Fruit fly (Drosophila melanogaster) whole organism, embryonic: ENCODE data around the gene CG31717.

Experiments used
- ATbp ChIP-seq: fragments of 200-800 bp; sonication (Bioruptor generic); optimal IDR thresholded peaks from 2 replicates; lab custom pipeline; 2017; ENCODE audit warnings: missing biosample characterization, mild to moderate bottlenecking, missing genetic modification characterization, missing genetic modification reagents
- Aef1 ChIP-seq: fragments of 200-800 bp; sonication (Bioruptor generic); IDR thresholded peaks from 3 replicates; pipeline ENCODE4 v1.3.6; 2022; ENCODE audit warnings: missing biosample characterization, missing genetic modification characterization
- Antp ChIP-seq: fragments of 200-800 bp; sonication (Bioruptor generic); optimal IDR thresholded peaks from 3 replicates; lab custom pipeline; 2016; ENCODE audit warnings: missing biosample characterization, missing genetic modification characterization
- CG12236 ChIP-seq: fragments of 200-800 bp; sonication (Bioruptor generic); optimal IDR thresholded peaks from 2 replicates; lab custom pipeline; 2016; ENCODE audit warnings: missing biosample characterization, missing genetic modification characterization
- CG12744 ChIP-seq: fragments of 200-800 bp; sonication (Bioruptor generic); optimal IDR thresholded peaks from 2 replicates; lab custom pipeline; 2016; ENCODE audit warnings: missing biosample characterization, missing genetic modification characterization
- CG14965 ChIP-seq: fragments of 200-800 bp; sonication (Bioruptor generic); optimal IDR thresholded peaks from 2 replicates; lab custom pipeline; 2016; ENCODE audit warnings: missing biosample characterization, missing genetic modification characterization, borderline replicate concordance
- CG1602 ChIP-seq: fragments of 200-800 bp; sonication (Bioruptor generic); optimal IDR thresholded peaks from 3 replicates; lab custom pipeline; 2016; ENCODE audit warnings: missing biosample characterization, missing genetic modification characterization
- CG18262 ChIP-seq: fragments of 200-800 bp; optimal IDR thresholded peaks from 3 replicates; lab custom pipeline; 2019; ENCODE audit warnings: missing biosample characterization, mild to moderate bottlenecking, missing genetic modification characterization, moderate library complexity
- CG18764 ChIP-seq: fragments of 200-800 bp; sonication (Bioruptor generic); optimal IDR thresholded peaks from 3 replicates; lab custom pipeline; 2016; ENCODE audit warnings: missing biosample characterization, missing genetic modification characterization
- CG30020 ChIP-seq: fragments of 200-800 bp; optimal IDR thresholded peaks from 2 replicates; lab custom pipeline; 2019; ENCODE audit warnings: missing biosample characterization, mild to moderate bottlenecking, missing genetic modification characterization, moderate library complexity
- CG3065 ChIP-seq: fragments of 200-800 bp; sonication (Bioruptor generic); optimal IDR thresholded peaks from 2 replicates; lab custom pipeline; 2016; ENCODE audit warnings: missing biosample characterization, missing genetic modification characterization
- CG31224 ChIP-seq: fragments of 200-800 bp; sonication (Bioruptor generic); IDR thresholded peaks from 2 replicates; pipeline ENCODE4 v1.3.6; 2022; ENCODE audit warnings: missing biosample characterization, missing genetic modification characterization
- CG4404 ChIP-seq: fragments of 200-800 bp; sonication (Bioruptor generic); IDR thresholded peaks from 2 replicates; pipeline ENCODE4 v1.3.6; 2022; ENCODE audit warnings: missing biosample characterization, missing genetic modification characterization
- CG4730 ChIP-seq: fragments of 200-800 bp; sonication (Bioruptor generic); IDR thresholded peaks from 2 replicates; pipeline ENCODE4 v1.3.6; 2022; ENCODE audit warnings: missing biosample characterization, missing genetic modification characterization
- CG4854 ChIP-seq: fragments of 200-800 bp; sonication (Bioruptor generic); optimal IDR thresholded peaks from 2 replicates; lab custom pipeline; 2016; ENCODE audit warnings: missing biosample characterization, missing genetic modification characterization, inconsistent platforms
- CG5245 ChIP-seq: fragments of 200-800 bp; sonication (Bioruptor generic); optimal IDR thresholded peaks from 3 replicates; lab custom pipeline; 2016; ENCODE audit warnings: missing biosample characterization, missing genetic modification characterization
- CG5953 ChIP-seq: fragments of 200-800 bp; sonication (Bioruptor generic); IDR thresholded peaks from 2 replicates; pipeline ENCODE4 v1.3.6; 2022; ENCODE audit warnings: missing biosample characterization, missing genetic modification characterization
- CG6689 ChIP-seq: fragments of 200-800 bp; sonication (Bioruptor generic); IDR thresholded peaks from 2 replicates; pipeline ENCODE4 v1.3.6; 2022; ENCODE audit warnings: missing biosample characterization, missing genetic modification characterization
- CG8359 ChIP-seq: fragments of 200-800 bp; sonication (Bioruptor generic); optimal IDR thresholded peaks from 2 replicates; lab custom pipeline; 2017; ENCODE audit warnings: missing biosample characterization, mild to moderate bottlenecking, missing genetic modification characterization, borderline replicate concordance
- CG8944 ChIP-seq: fragments of 200-800 bp; sonication (Bioruptor generic); optimal IDR thresholded peaks from 3 replicates; lab custom pipeline; 2016; ENCODE audit warnings: missing biosample characterization, missing genetic modification characterization
- CG9817 ChIP-seq: fragments of 200-800 bp; sonication (Bioruptor generic); optimal IDR thresholded peaks from 2 replicates; lab custom pipeline; 2018; ENCODE audit warnings: missing biosample characterization, mild to moderate bottlenecking, missing genetic modification characterization, moderate library complexity
- CoRest ChIP-seq: fragments of 200-800 bp; sonication (Bioruptor generic); optimal IDR thresholded peaks from 3 replicates; lab custom pipeline; 2018; ENCODE audit warnings: missing biosample characterization, mild to moderate bottlenecking, missing genetic modification characterization, moderate library complexity
- Dbx ChIP-seq: fragments of 200-800 bp; sonication (Bioruptor generic); IDR thresholded peaks from 3 replicates; pipeline ENCODE4 v1.3.6; 2022; ENCODE audit warnings: missing biosample characterization, missing genetic modification characterization
- Dip2 ChIP-seq: fragments of 200-800 bp; sonication (Bioruptor generic); IDR thresholded peaks from 2 replicates; pipeline ENCODE4 v1.3.6; 2022; ENCODE audit warnings: missing biosample characterization, missing genetic modification characterization
- Dll ChIP-seq: fragments of 200-800 bp; sonication (Bioruptor generic); IDR thresholded peaks from 4 replicates; pipeline ENCODE4 v1.3.6; 2022; ENCODE audit warnings: missing biosample characterization, missing genetic modification characterization; ENCODE audit not compliant: partially characterized antibody
- Doc2 ChIP-seq: fragments of 200-800 bp; sonication (Bioruptor generic); IDR thresholded peaks from 2 replicates; pipeline ENCODE4 v1.3.6; 2022; ENCODE audit warnings: missing biosample characterization, missing genetic modification characterization
- Dp ChIP-seq: fragments of 200-800 bp; sonication (Bioruptor generic); optimal IDR thresholded peaks from 2 replicates; lab custom pipeline; 2018; ENCODE audit warnings: missing biosample characterization, mild to moderate bottlenecking, missing genetic modification characterization, moderate library complexity
- ERR ChIP-seq: fragments of 200-800 bp; sonication (Bioruptor generic); optimal IDR thresholded peaks from 2 replicates; lab custom pipeline; 2016; ENCODE audit warnings: missing biosample characterization, missing genetic modification characterization
- Eip74EF ChIP-seq, 2 experiments: fragments of 200-800 bp in 1 of 2; fragments of >200 bp in 1 of 2; sonication (Bioruptor generic) in 1 of 2; optimal IDR thresholded peaks; 2 replicates each; lab custom pipeline; 2017 to 2019; ENCODE audit warnings: missing biosample characterization in 2 of 2, missing genetic modification characterization in 2 of 2, mild to moderate bottlenecking in 1 of 2, moderate library complexity in 1 of 2
- Hsf ChIP-seq: fragments of 200-800 bp; sonication (Bioruptor generic); optimal IDR thresholded peaks from 3 replicates; lab custom pipeline; 2016; ENCODE audit warnings: missing biosample characterization, missing genetic modification characterization
- MESR4 ChIP-seq: fragments of 200-800 bp; sonication (Bioruptor generic); optimal IDR thresholded peaks from 2 replicates; lab custom pipeline; 2018; ENCODE audit warnings: missing biosample characterization, mild to moderate bottlenecking, missing genetic modification characterization, moderate library complexity
- Mad ChIP-seq: fragments of 200-800 bp; sonication (Bioruptor generic); optimal IDR thresholded peaks from 2 replicates; lab custom pipeline; 2016; ENCODE audit warnings: missing biosample characterization, missing genetic modification characterization
- Neu2 ChIP-seq: fragments of 200-800 bp; sonication (Bioruptor generic); optimal IDR thresholded peaks from 3 replicates; lab custom pipeline; 2016; ENCODE audit warnings: missing biosample characterization, missing genetic modification characterization, borderline replicate concordance
- Nf-YA ChIP-seq: fragments of 200-800 bp; sonication (Bioruptor generic); IDR thresholded peaks from 2 replicates; pipeline ENCODE4 v1.3.6; 2022; ENCODE audit warnings: missing biosample characterization, missing genetic modification characterization
- Nf-YB ChIP-seq: fragments of 200-800 bp; sonication (Bioruptor generic); optimal IDR thresholded peaks from 3 replicates; lab custom pipeline; 2019; ENCODE audit warnings: missing biosample characterization, mild to moderate bottlenecking, missing genetic modification characterization, moderate library complexity
- Oli ChIP-seq: fragments of 200-800 bp; sonication (Bioruptor generic); optimal IDR thresholded peaks from 2 replicates; lab custom pipeline; 2018; ENCODE audit warnings: missing biosample characterization, mild to moderate bottlenecking, missing genetic modification characterization, moderate library complexity
- aop ChIP-seq: fragments of 200-800 bp; sonication (Bioruptor generic); IDR thresholded peaks from 2 replicates; pipeline ENCODE4 v1.3.6; 2022; ENCODE audit warnings: missing biosample characterization, missing genetic modification characterization
- ap ChIP-seq: fragments of 200-800 bp; sonication (Bioruptor generic); IDR thresholded peaks from 2 replicates; pipeline ENCODE4 v1.3.6; 2022; ENCODE audit warnings: missing biosample characterization, missing genetic modification characterization
- ara ChIP-seq: fragments of 200-800 bp; sonication (Bioruptor generic); IDR thresholded peaks from 2 replicates; pipeline ENCODE4 v1.3.6; 2022; ENCODE audit warnings: missing biosample characterization, missing genetic modification characterization
- cato ChIP-seq: fragments of 200-800 bp; sonication (Bioruptor generic); optimal IDR thresholded peaks from 2 replicates; lab custom pipeline; 2016; ENCODE audit warnings: missing biosample characterization, missing genetic modification characterization, borderline replicate concordance
- ewg ChIP-seq: fragments of 200-800 bp; sonication (Bioruptor generic); optimal IDR thresholded peaks from 3 replicates; lab custom pipeline; 2017; ENCODE audit warnings: mild to moderate bottlenecking, missing biosample characterization, missing genetic modification reagents, missing genetic modification characterization
- fd96Cb ChIP-seq: fragments of 200-800 bp; sonication (Bioruptor generic); optimal IDR thresholded peaks from 2 replicates; lab custom pipeline; 2018; ENCODE audit warnings: missing biosample characterization, mild to moderate bottlenecking, missing genetic modification characterization, moderate library complexity
- hb ChIP-seq: fragments of 200-800 bp; sonication (Bioruptor generic); IDR thresholded peaks from 3 replicates; pipeline ENCODE4 v1.3.6; 2022; ENCODE audit warnings: missing biosample characterization, missing genetic modification characterization; ENCODE audit not compliant: partially characterized antibody
- lmd ChIP-seq: fragments of 200-800 bp; sonication (Bioruptor generic); IDR thresholded peaks from 2 replicates; pipeline ENCODE4 v1.3.6; 2022; ENCODE audit warnings: missing biosample characterization, missing genetic modification characterization
- odd ChIP-seq: fragments of 200-800 bp; sonication (Bioruptor generic); optimal IDR thresholded peaks from 2 replicates; lab custom pipeline; 2017; ENCODE audit warnings: missing biosample characterization, mild to moderate bottlenecking, missing genetic modification characterization
- ranshi ChIP-seq: fragments of 200-800 bp; sonication (Bioruptor generic); IDR thresholded peaks from 2 replicates; pipeline ENCODE4 v1.3.6; 2022; ENCODE audit warnings: missing biosample characterization, missing genetic modification characterization
- sens-2 ChIP-seq: fragments of 200-800 bp; sonication (Bioruptor generic); IDR thresholded peaks from 2 replicates; pipeline ENCODE4 v1.3.6; 2022; ENCODE audit warnings: missing biosample characterization, missing genetic modification characterization
- sisA ChIP-seq: fragments of 200-800 bp; sonication (Bioruptor generic); IDR thresholded peaks from 2 replicates; pipeline ENCODE4 v1.3.6; 2022; ENCODE audit warnings: missing biosample characterization, missing genetic modification characterization
- slbo ChIP-seq: fragments of 200-800 bp; sonication (Bioruptor generic); IDR thresholded peaks from 2 replicates; pipeline ENCODE4 v1.3.6; 2022; ENCODE audit warnings: missing biosample characterization, missing genetic modification characterization
- tgo ChIP-seq: fragments of 200-800 bp; sonication (Bioruptor generic); IDR thresholded peaks from 3 replicates; pipeline ENCODE4 v1.3.6; 2022; ENCODE audit warnings: missing biosample characterization, missing genetic modification characterization
- vnd ChIP-seq: fragments of 200-800 bp; sonication (Bioruptor generic); IDR thresholded peaks from 3 replicates; pipeline ENCODE4 v1.3.6; 2022; ENCODE audit warnings: missing biosample characterization, missing genetic modification characterization; ENCODE audit not compliant: partially characterized antibody

CG31717 gene

DNA sequence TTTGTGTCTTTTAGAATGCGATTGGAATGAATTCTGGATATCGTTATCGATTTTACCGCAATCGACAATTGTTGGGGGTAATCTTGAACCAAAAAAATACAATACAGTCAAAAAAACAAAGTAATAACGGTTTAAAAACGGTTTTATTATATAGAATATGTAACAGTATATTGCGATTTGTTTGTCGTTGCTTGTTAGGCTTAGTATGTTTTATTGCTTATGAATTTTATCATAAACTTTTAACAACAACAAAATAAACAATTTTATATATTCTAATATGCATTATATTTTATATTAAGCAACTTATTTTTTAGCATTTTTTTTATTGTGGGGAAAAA, 49.2 kb downstream of the CG31717 start, which contains the start of gene CYLD (continued):
- TF ChIP-seq ewg, result no peak
- TF ChIP-seq tgo (GFP tag; lab: Robert Waterston, UW), result peak; percentile 61; the same call in 2 of the 3 replicates
- TF ChIP-seq CG3065, result peak; percentile 47
- no peak; the same call in 1 of the 2 replicates for TF ChIP-seq lmd (GFP tag; lab: Robert Waterston, UW)
- no peak for TF ChIP-seq CG31224
- TF ChIP-seq CG4730, result no peak
- no peak for TF ChIP-seq CG9817
- TF ChIP-seq Dip2, result no peak
- no peak for TF ChIP-seq CG4854
- TF ChIP-seq odd (GFP tag; lab: Kevin White, UChicago), result peak; percentile 70
- TF ChIP-seq CG1602, result peak; percentile 59
- TF ChIP-seq Nf-YA, result 0 out of 2 replicates have a peak, but pooled peaks have one; percentile 35
- TF ChIP-seq CG12236 (GFP tag; lab: Kevin White, UChicago), result no peak
- TF ChIP-seq CG18764 (GFP tag; lab: Kevin White, UChicago), result peak; percentile 42
- TF ChIP-seq ranshi, result no peak; the same call in 1 of the 2 replicates
- TF ChIP-seq hb (GFP tag; lab: Robert Waterston, UW), result no peak
- TF ChIP-seq CG8359, result no peak
- no peak for TF ChIP-seq CG8944 (GFP tag; lab: Kevin White, UChicago)
- TF ChIP-seq Hsf (GFP tag; lab: Kevin White, UChicago), result peak; percentile 58
- peak; percentile 74 for TF ChIP-seq CoRest (tag; lab: Kevin White, UChicago)
- peak; percentile 7 for TF ChIP-seq ATbp (GFP tag; lab: Kevin White, UChicago)
- peak; percentile 66 for TF ChIP-seq Nf-YB (GFP tag; lab: Kevin White, UChicago)
- no peak; the same call in 1 of the 2 replicates for TF ChIP-seq ap (GFP tag; lab: Robert Waterston, UW)
- TF ChIP-seq CG4404, result no peak
- no peak for TF ChIP-seq Doc2 (GFP tag; lab: Robert Waterston, UW)
- no peak for TF ChIP-seq vnd (GFP tag; lab: Robert Waterston, UW)
- TF ChIP-seq Oli (tag; lab: Kevin White, UChicago), result peak; percentile 59
- TF ChIP-seq fd96Cb, result peak; percentile 54
- TF ChIP-seq CG14965 (GFP tag; lab: Kevin White, UChicago), result no peak
- no peak for TF ChIP-seq Neu2
- peak; percentile 15 for TF ChIP-seq Dp (GFP tag; lab: Kevin White, UChicago)
- peak; percentile 83 for TF ChIP-seq CG18262 (tag; lab: Kevin White, UChicago)
- no peak for TF ChIP-seq sens-2 (GFP tag; lab: Robert Waterston, UW)
- TF ChIP-seq Dll, result peak; percentile 58; the same call in 1 of the 4 replicates
- no peak; the same call in 2 of the 3 replicates for TF ChIP-seq Aef1 (GFP tag; lab: Robert Waterston, UW)
- TF ChIP-seq CG5953, result no peak
- peak; percentile 87 for TF ChIP-seq CG30020 (tag; lab: Kevin White, UChicago)
- peak; percentile 57; the same call in 1 of the 3 replicates for TF ChIP-seq Dbx (GFP tag; lab: Robert Waterston, UW)
- TF ChIP-seq ERR, result no peak
- TF ChIP-seq CG6689 (GFP tag; lab: Robert Waterston, UW), result peak; percentile 70
- peak; percentile 19 for TF ChIP-seq cato (GFP tag; lab: Kevin White, UChicago)
- peak in 1 of 2 experiments; percentile 64 for TF ChIP-seq Eip74EF (GFP tag; optimal IDR thresholded peaks at IDR 0.05; lab: Kevin White, UChicago)
- no peak for TF ChIP-seq sisA
- peak; percentile 77 for TF ChIP-seq slbo (GFP tag; lab: Robert Waterston, UW)
- no peak for TF ChIP-seq Antp (GFP tag; lab: Kevin White, UChicago)
- peak; percentile 55; the same call in 1 of the 2 replicates for TF ChIP-seq ara
- TF ChIP-seq CG5245 (GFP tag; lab: Kevin White, UChicago), result peak; percentile 44
- no peak for TF ChIP-seq Mad (GFP tag; lab: Kevin White, UChicago)
- peak; percentile 26 for TF ChIP-seq MESR4 (GFP tag; lab: Kevin White, UChicago)
- no peak for TF ChIP-seq aop (GFP tag; lab: Robert Waterston, UW)
- no peak for TF ChIP-seq CG12744 (GFP tag; lab: Kevin White, UChicago)
